Worm (Caenorhabditis elegans) whole organism, mixed stage, embryonic: Measurements from ENCODE around the gene clec-217.

ENCODE experiments used
- nhr-12 ChIP-seq: fragments of 150-350 bp; optimal IDR thresholded peaks from 2 replicates; lab custom pipeline; 2014; ENCODE audit warnings: missing biosample characterization, missing genetic modification characterization
- snpc-4 ChIP-seq: fragments of 150-350 bp; optimal IDR thresholded peaks from 2 replicates; lab custom pipeline; 2014; ENCODE audit warnings: missing biosample characterization, missing genetic modification characterization
- unc-62 ChIP-seq: fragments of 150-350 bp; optimal IDR thresholded peaks from 2 replicates; lab custom pipeline; 2014; ENCODE audit warnings: missing biosample characterization, missing genetic modification reagents, missing genetic modification characterization

ce11 chrV:7946229-7946628 is 12.4 kb downstream of the clec-217 start:
- no peak for TF ChIP-seq nhr-12 (tag; lab: Kevin White, UChicago)
- TF ChIP-seq snpc-4 (tag; lab: Kevin White, UChicago): no peak
- no peak for TF ChIP-seq unc-62 (GFP tag; lab: Kevin White, UChicago)
